Fruit fly (Drosophila melanogaster) whole organism, adult: ENCODE results near the gene CG13081.

Experiments used
- CG12768 ChIP-seq: fragments of 200-800 bp; sonication (Bioruptor generic); optimal IDR thresholded peaks from 2 replicates; lab custom pipeline; 2017; ENCODE audit warnings: missing biosample characterization, missing genetic modification characterization, mild to moderate bottlenecking, moderate library complexity, missing genetic modification reagents
- CG33017 ChIP-seq: fragments of 200-800 bp; sonication (Bioruptor generic); optimal IDR thresholded peaks from 2 replicates; lab custom pipeline; 2018; ENCODE audit warnings: missing biosample characterization, mild to moderate bottlenecking, missing genetic modification characterization, moderate library complexity
- CG7045 ChIP-seq: fragments of 200-800 bp; sonication (Bioruptor generic); optimal IDR thresholded peaks from 2 replicates; lab custom pipeline; 2017; ENCODE audit warnings: missing biosample characterization, mild to moderate bottlenecking, missing genetic modification characterization

dm6 chr2L:19528308-19528707 lies 12.1 kb upstream of the CG13081 start:
- TF ChIP-seq CG33017 (peak; percentile 100), CG12768 (GFP tag; lab: Kevin White, UChicago) (peak; percentile 99), CG7045 (GFP tag; lab: Kevin White, UChicago) (peak; percentile 99)
